Fruit fly (Drosophila melanogaster): ENCODE measurements around the gene CG33986.

Gene CG33986

dm6 chr3L:15497902-15498301 is 27.2 kb downstream of the CG33986 start, which contains the start of gene CG7276:
Gene CG7276, plus strand, starts transcription at chr3L:15498202.
- TF ChIP-seq jim (GFP tag; optimal IDR thresholded peaks at IDR 0.05), result no peak
- no peak for TF ChIP-seq ey (GFP tag; optimal IDR thresholded peaks at IDR 0.05)
- no peak for TF ChIP-seq usp (GFP tag; optimal IDR thresholded peaks at IDR 0.05)
- no peak for TF ChIP-seq Myc (optimal IDR thresholded peaks at IDR 0.05)
- no peak for TF ChIP-seq psq (GFP tag; optimal IDR thresholded peaks at IDR 0.05)
- TF ChIP-seq dl (GFP tag; optimal IDR thresholded peaks at IDR 0.05; ENCODE audit: insufficient read depth in 1 of 2, partially characterized antibody in 2 of 2), result no peak
- TF ChIP-seq tai (GFP tag; optimal IDR thresholded peaks at IDR 0.05), result no peak
- TF ChIP-seq foxo (GFP tag; optimal IDR thresholded peaks at IDR 0.05), result no peak
- TF ChIP-seq lola (GFP tag; optimal IDR thresholded peaks at IDR 0.05), result no peak
- no peak for TF ChIP-seq CG32264 (GFP tag; optimal IDR thresholded peaks at IDR 0.05)
- no peak for TF ChIP-seq CG9705 (GFP tag; optimal IDR thresholded peaks at IDR 0.05)
- no peak for TF ChIP-seq HLH106 (tag; optimal IDR thresholded peaks at IDR 0.05)
- TF ChIP-seq CrebA (GFP tag; optimal IDR thresholded peaks at IDR 0.05; ENCODE audit: borderline replicate concordance), result no peak
- TF ChIP-seq sv (GFP tag; optimal IDR thresholded peaks at IDR 0.05), result no peak
- no peak for TF ChIP-seq dmrt93B (GFP tag; optimal IDR thresholded peaks at IDR 0.05)
- TF ChIP-seq brk (GFP tag; optimal IDR thresholded peaks at IDR 0.05), result no peak
- no peak for TF ChIP-seq rgr (GFP tag; optimal IDR thresholded peaks at IDR 0.05)
- TF ChIP-seq dsf (GFP tag; optimal IDR thresholded peaks at IDR 0.05; ENCODE audit: borderline replicate concordance), result no peak

- TF ChIP-seq sv (GFP tag; optimal IDR thresholded peaks at IDR 0.05), result no peak
- no peak for TF ChIP-seq Sp1 (GFP tag; optimal IDR thresholded peaks at IDR 0.05)
- no peak for TF ChIP-seq foxo (GFP tag; optimal IDR thresholded peaks at IDR 0.05)
- no peak for TF ChIP-seq tai (GFP tag; optimal IDR thresholded peaks at IDR 0.05)
- no peak for TF ChIP-seq Dif (GFP tag; optimal IDR thresholded peaks at IDR 0.05; ENCODE audit: partially characterized antibody)
- no peak for TF ChIP-seq lola (GFP tag; optimal IDR thresholded peaks at IDR 0.05)
- TF ChIP-seq CG9705 (GFP tag; optimal IDR thresholded peaks at IDR 0.05), result no peak
- no peak for TF ChIP-seq Hr83 (GFP tag; optimal IDR thresholded peaks at IDR 0.05; ENCODE audit: poor library complexity, severe bottlenecking)
- TF ChIP-seq psq (GFP tag; optimal IDR thresholded peaks at IDR 0.05), result no peak
- TF ChIP-seq h (GFP tag; optimal IDR thresholded peaks at IDR 0.05), result no peak
- no peak for TF ChIP-seq CG32264 (GFP tag; optimal IDR thresholded peaks at IDR 0.05)
- TF ChIP-seq Abd-B (GFP tag; optimal IDR thresholded peaks at IDR 0.05), result no peak
- no peak for TF ChIP-seq Jra (GFP tag; optimal IDR thresholded peaks at IDR 0.05)
- no peak for TF ChIP-seq Hr78 (GFP tag; optimal IDR thresholded peaks at IDR 0.05)
- no peak for TF ChIP-seq fru (GFP tag; optimal IDR thresholded peaks at IDR 0.05)
- TF ChIP-seq Hnf4 (GFP tag; optimal IDR thresholded peaks at IDR 0.05), result no peak
- TF ChIP-seq GATAd (GFP tag; optimal IDR thresholded peaks at IDR 0.05), result no peak
- TF ChIP-seq Vsx2 (GFP tag; optimal IDR thresholded peaks at IDR 0.05; ENCODE audit: partially characterized antibody), result no peak
- TF ChIP-seq ey (GFP tag; optimal IDR thresholded peaks at IDR 0.05), result no peak
- TF ChIP-seq jim (GFP tag; optimal IDR thresholded peaks at IDR 0.05), result no peak
Measured at dm6 chr3L:15496274-15496673, 28.8 kb downstream of the CG33986 start, which contains the start of gene CG13455. Gene CG13455, plus strand, starts transcription at chr3L:15496574.

dm6 chr3L:15495449-15495848 is 29.6 kb downstream of the CG33986 start, which contains the start of gene CG12355:
Gene CG12355, minus strand, starts transcription at chr3L:15495549.
- no peak for TF ChIP-seq pan (optimal IDR thresholded peaks at IDR 0.05)
- no peak for TF ChIP-seq jim (GFP tag; optimal IDR thresholded peaks at IDR 0.05)
- TF ChIP-seq Abd-B (GFP tag; optimal IDR thresholded peaks at IDR 0.05), result no peak
- TF ChIP-seq Dif (GFP tag; optimal IDR thresholded peaks at IDR 0.05; ENCODE audit: partially characterized antibody), result no peak
- no peak for TF ChIP-seq Dfd (GFP tag; optimal IDR thresholded peaks at IDR 0.05)
- no peak for TF ChIP-seq foxo (GFP tag; optimal IDR thresholded peaks at IDR 0.05)
- no peak for TF ChIP-seq rgr (GFP tag; optimal IDR thresholded peaks at IDR 0.05)
- TF ChIP-seq CG9705 (GFP tag; optimal IDR thresholded peaks at IDR 0.05), result no peak
- no peak for TF ChIP-seq woc (GFP tag; optimal IDR thresholded peaks at IDR 0.05)
- no peak for TF ChIP-seq Hr78 (GFP tag; optimal IDR thresholded peaks at IDR 0.05)
- no peak for TF ChIP-seq Hnf4 (GFP tag; optimal IDR thresholded peaks at IDR 0.05)
- no peak for TF ChIP-seq Sp1 (GFP tag; optimal IDR thresholded peaks at IDR 0.05)
- no peak for TF ChIP-seq lola (GFP tag; optimal IDR thresholded peaks at IDR 0.05)

dm6 chr3L:15494599-15495271 is 30.3 kb downstream of the CG33986 start:
- TF ChIP-seq woc (GFP tag; optimal IDR thresholded peaks at IDR 0.05) (no peak), pan (optimal IDR thresholded peaks at IDR 0.05) (no peak), Hr83 (GFP tag; optimal IDR thresholded peaks at IDR 0.05; ENCODE audit: poor library complexity, severe bottlenecking) (no peak), usp (GFP tag; optimal IDR thresholded peaks at IDR 0.05) (no peak), Hr78 (GFP tag; optimal IDR thresholded peaks at IDR 0.05) (no peak)
